Worm (Caenorhabditis elegans) whole organism, mixed stage, embryonic: ENCODE measurements around the gene tmem-184.

Experiments used
- M03D4.4 ChIP-seq: sonication (generic microtip); optimal IDR thresholded peaks from 2 replicates; lab custom pipeline; 2017; ENCODE audit warnings: mild to moderate bottlenecking, missing genetic modification characterization, missing compliant biosample characterization
- bed-3 ChIP-seq: fragments of 200-800 bp; sonication (Bioruptor generic); optimal IDR thresholded peaks from 3 replicates; lab custom pipeline; 2018; ENCODE audit warnings: mild to moderate bottlenecking, missing genetic modification characterization, moderate library complexity, missing compliant biosample characterization
- blmp-1 ChIP-seq: fragments of 150-350 bp; optimal IDR thresholded peaks from 2 replicates; lab custom pipeline; 2014; ENCODE audit warnings: missing biosample characterization, missing genetic modification characterization
- ceh-43 ChIP-seq: fragments of 200-800 bp; sonication (Bioruptor generic); optimal IDR thresholded peaks from 2 replicates; lab custom pipeline; 2018; ENCODE audit warnings: mild to moderate bottlenecking, missing genetic modification characterization, moderate library complexity, missing compliant biosample characterization
- ceh-83 ChIP-seq: fragments of 200-800 bp; sonication (Bioruptor generic); optimal IDR thresholded peaks from 2 replicates; lab custom pipeline; 2018; ENCODE audit warnings: mild to moderate bottlenecking, missing genetic modification characterization, missing compliant biosample characterization
- ces-1 ChIP-seq: fragments of 150-350 bp; optimal IDR thresholded peaks from 2 replicates; lab custom pipeline; 2014; ENCODE audit warnings: missing biosample characterization, missing genetic modification reagents, missing genetic modification characterization
- cnd-1 ChIP-seq: fragments of 200-800 bp; sonication (Bioruptor generic); optimal IDR thresholded peaks from 2 replicates; lab custom pipeline; 2018; ENCODE audit warnings: mild to moderate bottlenecking, missing genetic modification characterization, missing compliant biosample characterization
- drap-1 ChIP-seq: fragments of 200-800 bp; sonication (Bioruptor generic); optimal IDR thresholded peaks from 3 replicates; lab custom pipeline; 2018; ENCODE audit warnings: mild to moderate bottlenecking, missing genetic modification characterization, missing compliant biosample characterization
- elt-3 ChIP-seq: fragments of 150-350 bp; optimal IDR thresholded peaks from 2 replicates; lab custom pipeline; 2014; ENCODE audit warnings: missing biosample characterization, missing genetic modification characterization
- flh-1 ChIP-seq: fragments of 200-800 bp; sonication (Bioruptor generic); optimal IDR thresholded peaks from 2 replicates; lab custom pipeline; 2018; ENCODE audit warnings: mild to moderate bottlenecking, missing genetic modification characterization, moderate library complexity, missing compliant biosample characterization
- hlh-1 ChIP-seq: fragments of 150-350 bp; optimal IDR thresholded peaks from 2 replicates; lab custom pipeline; 2014; ENCODE audit warnings: missing biosample characterization, missing genetic modification reagents, missing genetic modification characterization
- lin-13 ChIP-seq: fragments of 150-350 bp; optimal IDR thresholded peaks from 2 replicates; lab custom pipeline; 2014; ENCODE audit warnings: missing biosample characterization, missing genetic modification characterization
- lin-32 ChIP-seq: fragments of 200-800 bp; sonication (Bioruptor generic); optimal IDR thresholded peaks from 2 replicates; lab custom pipeline; 2018; ENCODE audit warnings: mild to moderate bottlenecking, missing genetic modification characterization, missing compliant biosample characterization
- lsy-2 ChIP-seq: fragments of 150-350 bp; optimal IDR thresholded peaks from 2 replicates; lab custom pipeline; 2014; ENCODE audit warnings: missing biosample characterization, missing genetic modification characterization
- mab-5 ChIP-seq: fragments of 150-350 bp; optimal IDR thresholded peaks from 2 replicates; lab custom pipeline; 2014; ENCODE audit warnings: missing biosample characterization, missing genetic modification characterization
- mep-1 ChIP-seq: fragments of 150-350 bp; optimal IDR thresholded peaks from 2 replicates; lab custom pipeline; 2017; ENCODE audit warnings: missing biosample characterization, missing genetic modification reagents, missing genetic modification characterization, inconsistent platforms
- nhr-12 ChIP-seq: fragments of 150-350 bp; optimal IDR thresholded peaks from 2 replicates; lab custom pipeline; 2014; ENCODE audit warnings: missing biosample characterization, missing genetic modification characterization
- nhr-2 ChIP-seq: fragments of 150-350 bp; optimal IDR thresholded peaks from 2 replicates; lab custom pipeline; 2014; ENCODE audit warnings: missing biosample characterization, missing genetic modification characterization
- nhr-237 ChIP-seq: fragments of 150-350 bp; optimal IDR thresholded peaks from 2 replicates; lab custom pipeline; 2014; ENCODE audit warnings: missing biosample characterization, missing genetic modification characterization
- nhr-76 ChIP-seq: sonication (generic microtip); optimal IDR thresholded peaks from 2 replicates; lab custom pipeline; 2017; ENCODE audit warnings: missing biosample characterization, missing genetic modification characterization
- pha-4 ChIP-seq: fragments of 150-350 bp; optimal IDR thresholded peaks from 2 replicates; lab custom pipeline; 2018; ENCODE audit warnings: missing biosample characterization, missing genetic modification reagents, missing genetic modification characterization
- sem-2 ChIP-seq: fragments of 200-800 bp; sonication (Bioruptor generic); optimal IDR thresholded peaks from 2 replicates; lab custom pipeline; 2018; ENCODE audit warnings: mild to moderate bottlenecking, missing genetic modification characterization, missing compliant biosample characterization
- snpc-4 ChIP-seq: fragments of 150-350 bp; optimal IDR thresholded peaks from 2 replicates; lab custom pipeline; 2014; ENCODE audit warnings: missing biosample characterization, missing genetic modification characterization
- sptf-1 ChIP-seq: sonication (generic microtip); optimal IDR thresholded peaks from 2 replicates; lab custom pipeline; 2017; ENCODE audit warnings: mild to moderate bottlenecking, missing genetic modification characterization, moderate library complexity, missing compliant biosample characterization
- unc-120 ChIP-seq: sonication (generic microtip); optimal IDR thresholded peaks from 2 replicates; lab custom pipeline; 2017; ENCODE audit warnings: missing genetic modification characterization, missing compliant biosample characterization; ENCODE audit not compliant: poor library complexity, severe bottlenecking
- unc-39 ChIP-seq: fragments of 150-350 bp; optimal IDR thresholded peaks from 2 replicates; lab custom pipeline; 2014; ENCODE audit warnings: missing biosample characterization, missing genetic modification characterization
- unc-62 ChIP-seq: fragments of 150-350 bp; optimal IDR thresholded peaks from 2 replicates; lab custom pipeline; 2014; ENCODE audit warnings: missing biosample characterization, missing genetic modification reagents, missing genetic modification characterization
- zip-8 ChIP-seq: fragments of 150-350 bp; optimal IDR thresholded peaks from 2 replicates; lab custom pipeline; 2014; ENCODE audit warnings: missing biosample characterization, missing genetic modification characterization
- ztf-11 ChIP-seq: fragments of 150-350 bp; optimal IDR thresholded peaks from 2 replicates; lab custom pipeline; 2014; ENCODE audit warnings: missing biosample characterization, missing genetic modification characterization

Gene tmem-184

DNA sequence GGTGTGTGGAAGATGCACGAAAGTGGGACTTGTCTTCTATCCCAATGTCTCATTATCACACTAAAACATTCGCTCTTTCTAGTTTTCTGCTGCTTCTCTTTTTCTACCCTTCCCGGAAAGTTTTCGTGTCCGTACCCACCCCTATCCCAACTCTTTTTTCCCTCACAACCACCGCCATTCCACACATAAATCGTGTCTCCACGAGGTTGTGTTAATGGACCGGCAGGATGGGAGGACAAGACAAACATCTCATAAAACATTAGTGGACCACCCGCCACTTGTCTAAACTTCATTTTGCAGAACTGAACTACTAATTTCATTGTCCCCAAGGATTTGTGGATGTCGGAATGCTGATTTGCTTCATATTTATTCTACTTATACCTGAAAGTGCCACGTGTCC is 32.6 kb downstream of the tmem-184 start, which contains the start of gene slt-1:
TSS of gene slt-1 (plus strand) at position 301 of the 400 bp plus-strand sequence.
- TF ChIP-seq unc-120 (tag; lab: Kevin White, UChicago) (peak; percentile 32), sptf-1 (tag; lab: Kevin White, UChicago) (no peak)
- TF ChIP-seq, all 35 proteins: peak for 1

DNA sequence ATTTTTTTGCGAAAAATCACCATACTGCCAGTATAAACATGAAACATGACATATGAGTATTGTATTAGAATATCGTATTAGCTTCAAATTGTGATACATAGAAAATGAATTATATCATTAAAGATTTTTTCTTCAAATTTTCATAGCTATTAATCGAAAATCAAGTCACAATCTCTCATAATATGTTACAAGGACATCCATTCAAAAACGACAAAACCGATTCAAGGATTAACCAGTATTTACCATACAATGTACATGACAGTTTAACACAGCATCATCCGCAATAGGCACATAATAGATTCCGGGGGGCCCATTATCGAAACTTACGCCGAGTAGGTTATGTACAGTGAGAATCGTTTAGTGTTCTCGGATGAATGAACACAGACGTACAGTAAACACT is 35.4 kb downstream of the tmem-184 start:
- no peak for TF ChIP-seq lin-13
- TF ChIP-seq ces-1 (GFP tag; lab: Kevin White, UChicago) = no peak
- no peak for TF ChIP-seq M03D4.4 (tag; lab: Kevin White, UChicago)
- TF ChIP-seq flh-1 (GFP tag; lab: Kevin White, UChicago) = no peak
- no peak for TF ChIP-seq sem-2 (GFP tag; lab: Kevin White, UChicago)
- no peak for TF ChIP-seq nhr-12
- TF ChIP-seq mab-5 = no peak
- no peak for TF ChIP-seq lsy-2
- no peak for TF ChIP-seq nhr-237 (tag; lab: Kevin White, UChicago)
- no peak for TF ChIP-seq nhr-76 (tag; lab: Kevin White, UChicago)
- no peak for TF ChIP-seq hlh-1 (tag; lab: Kevin White, UChicago)
- TF ChIP-seq nhr-2 = no peak
- no peak for TF ChIP-seq unc-120 (tag; lab: Kevin White, UChicago)
- TF ChIP-seq, all 35 proteins: peak for 0

DNA sequence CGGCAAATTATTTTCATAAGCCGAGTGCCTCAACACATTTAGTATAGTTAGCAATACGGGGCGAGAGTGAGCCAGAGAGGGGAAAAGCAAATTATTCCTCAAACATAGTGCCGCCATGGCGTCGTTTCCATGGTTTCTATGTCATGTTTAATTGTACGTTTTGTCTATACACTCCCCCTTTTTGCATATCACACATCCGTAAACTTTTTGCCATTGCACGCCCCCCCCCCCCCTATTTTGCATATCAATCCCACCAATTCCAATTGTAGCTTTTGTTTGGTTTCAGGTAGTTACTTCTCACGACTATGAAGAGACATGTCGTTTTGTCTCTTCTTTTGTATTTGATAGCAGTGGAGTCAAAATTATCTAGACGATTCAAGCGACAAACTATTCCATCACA is 42.6 kb downstream of the tmem-184 start, which contains the start of gene C26G2.2:
TSS of gene C26G2.2 (plus strand) at position 301 of the 400 bp plus-strand sequence.
- no peak for TF ChIP-seq ztf-11 (tag; lab: Kevin White, UChicago)
- no peak for TF ChIP-seq nhr-2
- TF ChIP-seq ceh-43 = no peak
- TF ChIP-seq mep-1 (tag; lab: Kevin White, UChicago) = no peak
- no peak for TF ChIP-seq sem-2 (GFP tag; lab: Kevin White, UChicago)
- no peak for TF ChIP-seq hlh-1 (tag; lab: Kevin White, UChicago)
- TF ChIP-seq sptf-1 (tag; lab: Kevin White, UChicago) = no peak
- no peak for TF ChIP-seq pha-4
- no peak for TF ChIP-seq drap-1
- TF ChIP-seq unc-120 (tag; lab: Kevin White, UChicago) = no peak
- no peak for TF ChIP-seq nhr-12
- TF ChIP-seq flh-1 (GFP tag; lab: Kevin White, UChicago) = no peak
- no peak for TF ChIP-seq ceh-83
- TF ChIP-seq unc-39 (tag; lab: Kevin White, UChicago) = no peak
- no peak for TF ChIP-seq bed-3 (GFP tag; lab: Kevin White, UChicago)
- TF ChIP-seq snpc-4 (tag; lab: Kevin White, UChicago) = no peak
- no peak for TF ChIP-seq nhr-76 (tag; lab: Kevin White, UChicago)
- TF ChIP-seq nhr-237 (tag; lab: Kevin White, UChicago) = no peak
- TF ChIP-seq cnd-1 (tag; lab: Kevin White, UChicago) = no peak

DNA sequence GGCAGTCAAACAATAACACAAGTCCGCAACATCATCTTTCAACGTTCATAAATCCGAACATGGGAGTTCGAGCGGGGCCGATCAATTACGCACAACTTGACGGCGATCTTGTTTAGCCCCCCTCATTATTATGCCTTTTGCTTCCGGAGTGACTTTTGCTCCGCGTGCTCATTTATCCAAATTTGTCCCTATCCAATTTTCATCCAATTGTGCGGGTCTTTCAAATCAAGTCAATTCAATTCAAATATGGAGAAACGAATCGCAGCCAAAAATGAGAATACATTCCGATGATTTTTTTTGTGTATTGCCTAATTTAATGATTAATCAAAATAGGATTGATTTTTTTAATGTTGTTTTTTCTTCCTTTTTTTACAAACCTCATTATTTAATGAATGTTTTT is 44.2 kb downstream of the tmem-184 start:
- TF ChIP-seq ces-1 (GFP tag; lab: Kevin White, UChicago) = peak; percentile 89
- TF ChIP-seq flh-1 (GFP tag; lab: Kevin White, UChicago) = no peak
- no peak for TF ChIP-seq nhr-237 (tag; lab: Kevin White, UChicago)
- TF ChIP-seq nhr-2 = no peak
- no peak for TF ChIP-seq hlh-1 (tag; lab: Kevin White, UChicago)

DNA sequence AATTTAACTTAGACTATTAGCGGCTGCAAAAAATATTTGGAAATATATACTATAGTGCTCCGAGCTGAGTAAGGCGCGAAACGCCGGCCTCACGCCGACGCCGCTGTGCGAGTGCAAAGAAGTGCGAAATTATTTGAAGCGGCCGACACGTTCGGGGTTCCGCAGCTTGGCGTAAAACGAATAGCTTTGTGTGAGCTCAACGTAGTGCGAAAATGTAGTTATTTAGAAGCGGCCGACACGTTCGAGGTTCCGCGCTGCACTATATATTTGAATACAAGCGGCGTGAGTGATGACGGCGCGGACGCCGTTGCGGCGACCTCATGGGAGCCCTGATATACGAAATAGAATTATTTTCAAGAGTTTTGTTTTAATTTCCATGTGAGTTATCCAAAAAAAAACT is 44.7 kb downstream of the tmem-184 start:
- TF ChIP-seq mab-5 (no peak), ceh-83 (no peak), elt-3 (tag; lab: Kevin White, UChicago) (no peak), drap-1 (no peak), sptf-1 (tag; lab: Kevin White, UChicago) (no peak), nhr-12 (no peak), sem-2 (GFP tag; lab: Kevin White, UChicago) (no peak)

DNA sequence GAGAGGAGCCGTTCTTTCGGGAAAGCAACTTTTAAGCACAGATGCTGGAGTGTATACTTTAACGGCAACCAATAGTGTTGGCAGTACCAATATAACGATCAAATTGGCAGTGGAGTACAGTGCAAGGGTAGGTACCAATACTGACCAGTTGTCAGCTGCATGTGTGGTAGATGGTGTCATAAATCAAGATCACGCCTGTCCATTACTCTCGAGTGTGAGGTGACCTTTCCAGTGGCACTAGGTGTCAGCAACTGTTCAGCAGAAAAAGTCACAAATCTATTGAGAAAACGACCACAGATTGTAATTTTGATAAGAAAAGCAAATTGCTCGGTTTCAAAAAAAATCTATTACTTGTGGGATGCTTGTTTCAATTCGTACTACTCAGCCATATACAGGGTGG is 47.2 kb downstream of the tmem-184 start:
- TF ChIP-seq ceh-43 = no peak
- TF ChIP-seq nhr-2 = peak; percentile 16
- TF ChIP-seq unc-62 = peak; percentile 76
- TF ChIP-seq sem-2 (GFP tag; lab: Kevin White, UChicago) = no peak
- TF ChIP-seq hlh-1 (tag; lab: Kevin White, UChicago) = peak; percentile 89

DNA sequence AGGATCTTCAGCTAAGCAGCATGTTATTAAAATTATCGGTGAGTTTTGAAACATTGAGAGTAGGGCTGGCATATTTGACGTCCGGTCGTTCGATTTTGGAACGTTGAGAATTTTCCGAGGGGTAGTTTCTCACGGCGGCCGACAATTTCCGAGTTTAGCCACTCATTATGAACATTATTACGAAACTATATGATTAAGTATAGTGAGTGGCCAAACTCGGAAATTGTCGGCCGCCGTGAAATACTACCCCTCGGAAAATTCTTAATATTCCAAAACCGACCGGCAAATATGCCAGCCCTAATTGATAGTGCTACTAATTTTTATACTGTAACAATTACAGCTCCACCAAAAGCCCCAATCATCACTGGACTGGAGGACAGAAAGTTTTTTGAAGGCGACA is 49.2 kb downstream of the tmem-184 start:
- TF ChIP-seq lin-32 (GFP tag; lab: Kevin White, UChicago) = no peak
- TF ChIP-seq ceh-83 = no peak
- no peak for TF ChIP-seq zip-8 (tag; lab: Kevin White, UChicago)
- no peak for TF ChIP-seq sem-2 (GFP tag; lab: Kevin White, UChicago)
- TF ChIP-seq blmp-1 (tag; lab: Kevin White, UChicago) = no peak
- no peak for TF ChIP-seq unc-120 (tag; lab: Kevin White, UChicago)
- no peak for TF ChIP-seq bed-3 (GFP tag; lab: Kevin White, UChicago)
